Fruit fly (Drosophila melanogaster): ENCODE results near the gene ND-B14.5B.

dm6 chr2L:3107988-3108678 is 37.5 kb downstream of the ND-B14.5B start:
- TF ChIP-seq CG8478 (optimal IDR thresholded peaks at IDR 0.05) (no peak), usp (GFP tag; optimal IDR thresholded peaks at IDR 0.05) (no peak), pan (optimal IDR thresholded peaks at IDR 0.05) (no peak)

Measured in whole organism.